Fruit fly (Drosophila melanogaster): ENCODE results near the gene t-Grip128.

t-Grip128 gene

dm6 chr3L:4996777-4997176 lies at the start of gene t-Grip128:
TSS of gene t-Grip128 (minus strand) at chr3L:4996877.
- TF ChIP-seq noc (tag; optimal IDR thresholded peaks at IDR 0.05), result no peak

dm6 chr3L:5017521-5017920 lies 20.8 kb upstream of the t-Grip128 start:
- TF ChIP-seq noc (tag; optimal IDR thresholded peaks at IDR 0.05), result no peak

DNA sequence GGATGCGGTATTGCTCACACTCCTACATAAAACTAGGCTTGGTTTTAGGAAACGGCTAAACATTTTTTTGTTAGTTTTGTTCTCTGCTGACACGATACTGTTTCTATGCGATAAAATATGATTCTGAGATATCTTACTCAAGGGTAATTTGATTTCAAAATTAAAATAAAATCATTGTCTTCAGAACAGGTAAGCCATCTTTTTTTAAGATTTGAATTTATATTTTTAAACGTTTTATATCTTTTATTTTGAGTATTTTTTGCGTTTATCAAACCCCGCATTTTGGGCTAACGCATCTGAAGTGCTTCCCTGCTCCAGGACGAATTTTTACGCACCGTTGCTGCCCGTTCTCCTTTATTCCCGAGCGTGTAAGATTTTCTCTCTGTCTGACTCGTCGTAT lies 15.4 kb upstream of the t-Grip128 start, which contains the start of gene ATPsynCF6L:
Gene ATPsynCF6L (minus strand): TSS at position 101 of the 400 bp plus-strand sequence.
- no peak for TF ChIP-seq noc (tag; optimal IDR thresholded peaks at IDR 0.05)

- no peak for TF ChIP-seq noc (tag; optimal IDR thresholded peaks at IDR 0.05)
These were observed 3.0 kb upstream of the t-Grip128 start for dm6 chr3L:4999447-5000226.

dm6 chr3L:4992126-4992525 lies 4.6 kb downstream of the t-Grip128 start:
- no peak for TF ChIP-seq noc (tag; optimal IDR thresholded peaks at IDR 0.05)

DNA sequence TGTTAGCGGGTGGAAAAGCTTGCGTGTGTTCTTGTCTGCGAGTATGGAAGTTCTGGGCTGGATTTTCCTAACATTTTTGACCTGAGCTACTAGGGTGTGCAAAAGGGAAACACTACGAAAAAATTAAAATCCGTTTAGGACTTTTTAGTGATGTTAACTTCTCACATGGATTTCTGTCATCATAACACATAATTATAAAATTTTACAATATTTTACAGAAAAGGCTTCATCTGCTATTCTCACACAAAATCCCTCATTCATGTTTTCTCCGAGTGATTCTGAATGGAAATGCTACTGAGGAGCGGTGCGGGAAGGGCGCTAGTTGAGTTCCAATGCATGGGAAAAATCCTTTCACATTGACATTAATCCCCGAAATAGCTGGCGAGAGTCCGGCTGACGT lies 16.0 kb downstream of the t-Grip128 start, which contains the start of gene CG17030:
Gene CG17030 (minus strand): TSS at position 101 of the 400 bp plus-strand sequence.
- TF ChIP-seq noc (tag; optimal IDR thresholded peaks at IDR 0.05), result no peak

DNA sequence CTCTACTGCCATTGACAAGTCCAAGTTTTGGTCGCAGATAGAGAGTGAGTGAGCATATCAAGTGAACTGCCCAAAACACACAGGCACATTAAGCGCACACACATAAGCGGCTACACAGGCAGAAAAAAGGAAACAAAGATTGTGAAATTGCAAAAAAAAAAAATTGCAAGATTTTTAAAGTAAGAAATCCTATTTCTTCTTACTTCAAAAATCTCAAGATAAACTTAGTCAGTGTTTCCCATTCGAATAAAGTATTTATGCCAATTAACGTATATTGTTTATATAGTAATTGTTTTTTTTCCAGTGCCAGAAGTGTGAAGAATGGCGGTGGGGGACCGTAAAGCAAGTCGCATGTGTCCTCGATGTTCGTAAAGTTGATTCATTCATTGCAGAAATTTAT lies 17.7 kb downstream of the t-Grip128 start:
- no peak for TF ChIP-seq noc (tag; optimal IDR thresholded peaks at IDR 0.05)

DNA sequence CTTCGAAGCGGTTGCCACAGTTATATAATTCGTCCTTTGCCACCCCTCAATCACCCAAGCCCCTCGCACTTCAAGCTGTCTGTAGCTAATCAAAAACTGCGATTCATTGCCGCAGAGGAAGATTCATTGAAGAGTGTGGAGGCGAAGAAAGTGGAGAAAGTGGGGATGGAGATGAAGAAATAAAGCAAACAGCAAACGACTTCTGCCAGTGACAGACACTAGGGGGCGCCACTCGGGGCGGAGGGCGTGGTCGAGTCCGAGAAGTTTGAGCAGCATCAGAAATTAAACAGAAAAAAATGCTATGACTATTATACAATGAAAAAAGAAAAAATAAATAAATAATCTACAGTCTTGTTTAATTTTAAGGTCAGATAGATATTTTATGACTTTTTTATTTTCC lies 18.6 kb downstream of the t-Grip128 start:
- no peak for TF ChIP-seq noc (tag; optimal IDR thresholded peaks at IDR 0.05)

DNA sequence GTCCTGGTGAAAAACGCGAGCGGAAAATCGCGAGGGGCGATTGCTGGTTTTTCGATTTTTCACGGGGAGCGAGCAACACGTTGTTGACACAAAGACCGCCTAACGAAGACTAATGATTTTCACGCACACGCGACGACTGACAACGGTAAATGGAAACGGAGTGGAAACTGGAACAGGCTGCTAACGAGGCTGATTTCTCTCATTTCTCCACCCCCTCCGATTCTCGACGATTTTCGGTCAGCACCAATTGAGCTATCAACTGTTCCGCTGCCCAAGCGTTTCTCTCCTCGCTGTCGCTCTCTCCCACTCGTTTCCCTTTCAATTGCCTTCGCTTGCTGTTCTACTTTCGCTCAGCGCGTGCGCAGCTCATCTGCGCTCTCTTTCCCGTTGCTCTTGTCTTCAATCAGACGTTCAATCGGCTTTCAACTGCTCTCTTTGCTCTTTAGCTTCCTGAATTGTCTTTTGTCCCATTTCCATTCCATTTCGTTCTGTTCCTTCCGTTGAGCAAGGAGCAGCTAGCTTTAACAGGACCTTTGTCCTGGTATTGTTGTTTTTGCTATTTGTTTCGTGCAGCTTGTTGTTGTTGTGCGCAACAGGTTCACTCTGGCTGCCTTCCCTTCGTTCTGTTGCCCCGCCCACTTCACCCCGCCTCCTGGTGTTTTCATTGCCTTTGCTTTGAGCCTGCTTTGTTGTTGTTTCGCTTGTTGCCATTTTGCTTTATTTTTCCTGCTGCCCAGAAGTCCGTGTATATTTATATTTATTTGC lies 20.4 kb downstream of the t-Grip128 start:
- TF ChIP-seq noc (tag; optimal IDR thresholded peaks at IDR 0.05), result no peak

- TF ChIP-seq noc (tag; optimal IDR thresholded peaks at IDR 0.05), result no peak
These were observed 27.3 kb downstream of the t-Grip128 start for dm6 chr3L:4969328-4969727.

DNA sequence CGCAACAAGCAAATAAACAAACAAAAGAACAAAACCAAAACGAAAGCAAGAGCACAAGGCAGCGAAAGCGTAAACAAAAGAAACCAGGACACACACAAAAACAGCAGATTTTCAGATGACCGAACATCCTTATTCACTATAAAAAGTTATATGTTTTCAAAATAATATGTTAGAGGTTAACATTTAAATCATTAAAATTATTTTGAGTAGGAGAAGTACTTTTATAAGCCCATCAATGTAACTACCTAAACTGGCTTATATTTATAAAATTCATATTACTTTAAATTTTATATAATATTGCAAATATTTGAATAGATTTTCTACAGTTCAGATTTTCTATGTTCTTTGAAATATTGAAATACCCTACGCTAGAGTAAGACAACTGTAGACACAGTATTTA lies 29.9 kb downstream of the t-Grip128 start:
- TF ChIP-seq noc (tag; optimal IDR thresholded peaks at IDR 0.05), result no peak
